Fruit fly (Drosophila melanogaster) whole organism, embryonic: ENCODE measurements around the gene dpp.

ENCODE experiments used
- Atf6 ChIP-seq: fragments of 200-800 bp; sonication (Bioruptor generic); IDR thresholded peaks from 2 replicates; pipeline ENCODE4 v1.3.6; 2022; ENCODE audit warnings: missing biosample characterization, missing genetic modification characterization
- CG1024 ChIP-seq: fragments of 200-800 bp; sonication (Bioruptor generic); IDR thresholded peaks from 2 replicates; pipeline ENCODE4 v1.3.6; 2022; ENCODE audit warnings: missing biosample characterization, missing genetic modification characterization
- CG10267 ChIP-seq: fragments of 200-800 bp; sonication (Bioruptor generic); optimal IDR thresholded peaks from 2 replicates; lab custom pipeline; 2018; ENCODE audit warnings: missing biosample characterization, mild to moderate bottlenecking, missing genetic modification characterization, moderate library complexity
- CG10565 ChIP-seq: fragments of 200-800 bp; sonication (Bioruptor generic); optimal IDR thresholded peaks from 3 replicates; lab custom pipeline; 2016; ENCODE audit warnings: missing biosample characterization, mild to moderate bottlenecking, missing genetic modification characterization
- CG10959 ChIP-seq: fragments of 200-800 bp; sonication (Bioruptor generic); IDR thresholded peaks from 2 replicates; pipeline ENCODE4 v1.3.6; 2022; ENCODE audit warnings: missing biosample characterization, missing genetic modification characterization
- CG11456 ChIP-seq: fragments of 200-800 bp; sonication (Bioruptor generic); IDR thresholded peaks from 3 replicates; pipeline ENCODE4 v1.3.6; 2022; ENCODE audit warnings: missing biosample characterization, missing genetic modification characterization
- CG11504 ChIP-seq: fragments of 200-800 bp; sonication (Bioruptor generic); optimal IDR thresholded peaks from 3 replicates; lab custom pipeline; 2019; ENCODE audit warnings: missing biosample characterization, mild to moderate bottlenecking, missing genetic modification characterization, moderate library complexity
- CG12391 ChIP-seq: fragments of 200-800 bp; sonication (Bioruptor generic); optimal IDR thresholded peaks from 3 replicates; lab custom pipeline; 2018; ENCODE audit warnings: missing biosample characterization, mild to moderate bottlenecking, missing genetic modification characterization, moderate library complexity
- CG12769 ChIP-seq: fragments of 200-800 bp; sonication (Bioruptor generic); optimal IDR thresholded peaks from 2 replicates; lab custom pipeline; 2019; ENCODE audit warnings: missing biosample characterization, mild to moderate bottlenecking, missing genetic modification characterization, moderate library complexity
- CG13624 ChIP-seq: fragments of 200-800 bp; sonication (Bioruptor generic); optimal IDR thresholded peaks from 2 replicates; lab custom pipeline; 2016; ENCODE audit warnings: missing biosample characterization, missing genetic modification characterization
- CG13775 ChIP-seq: fragments of 200-800 bp; sonication (Bioruptor generic); optimal IDR thresholded peaks from 3 replicates; lab custom pipeline; 2017; ENCODE audit warnings: missing biosample characterization, mild to moderate bottlenecking, missing genetic modification characterization
- CG16779 ChIP-seq: fragments of 200-800 bp; sonication (Bioruptor generic); IDR thresholded peaks from 2 replicates; pipeline ENCODE4 v1.3.6; 2022; ENCODE audit warnings: missing biosample characterization, missing genetic modification characterization
- CG17328 ChIP-seq: fragments of 200-800 bp; sonication (Bioruptor generic); IDR thresholded peaks from 2 replicates; pipeline ENCODE4 v1.3.6; 2022; ENCODE audit warnings: missing biosample characterization, missing genetic modification characterization
- CG17385 ChIP-seq: fragments of 200-800 bp; sonication (Bioruptor generic); optimal IDR thresholded peaks from 3 replicates; lab custom pipeline; 2018; ENCODE audit warnings: missing biosample characterization, mild to moderate bottlenecking, missing genetic modification characterization
- CG18599 ChIP-seq: fragments of 200-800 bp; sonication (Bioruptor generic); optimal IDR thresholded peaks from 3 replicates; lab custom pipeline; 2017; ENCODE audit warnings: missing biosample characterization, missing genetic modification characterization, mild to moderate bottlenecking, moderate library complexity, missing genetic modification reagents
- CG2120 ChIP-seq: fragments of 200-800 bp; sonication (Bioruptor generic); optimal IDR thresholded peaks from 3 replicates; lab custom pipeline; 2016; ENCODE audit warnings: missing biosample characterization, missing genetic modification characterization
- CG3065 ChIP-seq: fragments of 200-800 bp; sonication (Bioruptor generic); optimal IDR thresholded peaks from 2 replicates; lab custom pipeline; 2016; ENCODE audit warnings: missing biosample characterization, missing genetic modification characterization
- CG31365 ChIP-seq: fragments of 200-800 bp; sonication (Bioruptor generic); optimal IDR thresholded peaks from 2 replicates; lab custom pipeline; 2018; ENCODE audit warnings: missing biosample characterization, mild to moderate bottlenecking, missing genetic modification characterization
- CG34376 ChIP-seq: fragments of 200-800 bp; sonication (Bioruptor generic); optimal IDR thresholded peaks from 2 replicates; lab custom pipeline; 2018; ENCODE audit warnings: missing biosample characterization, mild to moderate bottlenecking, missing genetic modification characterization
- CG5180 ChIP-seq: fragments of 200-800 bp; sonication (Bioruptor generic); optimal IDR thresholded peaks from 3 replicates; lab custom pipeline; 2017; ENCODE audit warnings: missing biosample characterization, missing genetic modification characterization, mild to moderate bottlenecking, moderate library complexity, missing genetic modification reagents
- CG6813 ChIP-seq: fragments of 200-800 bp; sonication (Bioruptor generic); optimal IDR thresholded peaks from 2 replicates; lab custom pipeline; 2017; ENCODE audit warnings: missing biosample characterization, missing genetic modification characterization, mild to moderate bottlenecking, moderate library complexity, missing genetic modification reagents
- CG9215 ChIP-seq: fragments of 200-800 bp; sonication (Bioruptor generic); IDR thresholded peaks from 2 replicates; pipeline ENCODE4 v1.3.6; 2022; ENCODE audit warnings: missing biosample characterization, missing genetic modification characterization
- CoRest ChIP-seq: fragments of 200-800 bp; sonication (Bioruptor generic); optimal IDR thresholded peaks from 3 replicates; lab custom pipeline; 2018; ENCODE audit warnings: missing biosample characterization, mild to moderate bottlenecking, missing genetic modification characterization, moderate library complexity
- D ChIP-seq, 2 experiments: fragments of 200-800 bp in 1 of 2; fragments of >200 bp in 1 of 2; sonication (Bioruptor generic) in 1 of 2; optimal IDR thresholded peaks; 2 replicates in 1 of 2; 3 replicates in 1 of 2; lab custom pipeline; 2017; ENCODE audit warnings: mild to moderate bottlenecking in 1 of 2, missing biosample characterization in 1 of 2, missing genetic modification characterization in 1 of 2, missing genetic modification reagents in 1 of 2
- D19A ChIP-seq: fragments of 200-800 bp; optimal IDR thresholded peaks from 3 replicates; lab custom pipeline; 2019; ENCODE audit warnings: missing biosample characterization, mild to moderate bottlenecking, missing genetic modification characterization, moderate library complexity
- Dfd ChIP-seq, 2 experiments: fragments of >200 bp; optimal IDR thresholded peaks; 2 replicates each; lab custom pipeline; 2017; ENCODE audit warnings: missing biosample characterization in 2 of 2, missing genetic modification characterization in 2 of 2
- Fer1 ChIP-seq: fragments of 200-800 bp; sonication (Bioruptor generic); optimal IDR thresholded peaks from 2 replicates; lab custom pipeline; 2017; ENCODE audit warnings: missing biosample characterization, mild to moderate bottlenecking, missing genetic modification characterization
- Meics ChIP-seq: fragments of 200-800 bp; sonication (Bioruptor generic); optimal IDR thresholded peaks from 2 replicates; lab custom pipeline; 2017; ENCODE audit warnings: missing biosample characterization, mild to moderate bottlenecking, missing genetic modification characterization
- Mrtf ChIP-seq: fragments of 200-800 bp; sonication (Bioruptor generic); IDR thresholded peaks from 3 replicates; pipeline ENCODE4 v1.3.6; 2022; ENCODE audit warnings: missing biosample characterization, missing genetic modification characterization
- NfI ChIP-seq: fragments of 200-800 bp; sonication (Bioruptor generic); optimal IDR thresholded peaks from 3 replicates; lab custom pipeline; 2018; ENCODE audit warnings: missing biosample characterization, mild to moderate bottlenecking, missing genetic modification characterization, moderate library complexity
- Sox102F ChIP-seq: fragments of 200-800 bp; sonication (Bioruptor generic); optimal IDR thresholded peaks from 2 replicates; lab custom pipeline; 2018; ENCODE audit warnings: missing biosample characterization, mild to moderate bottlenecking, missing genetic modification characterization, moderate library complexity
- chm ChIP-seq: fragments of 200-800 bp; sonication (Bioruptor generic); IDR thresholded peaks from 2 replicates; pipeline ENCODE4 v1.3.6; 2022; ENCODE audit warnings: missing biosample characterization, missing genetic modification characterization
- dysf ChIP-seq: fragments of 200-800 bp; sonication (Bioruptor generic); IDR thresholded peaks from 3 replicates; pipeline ENCODE4 v1.3.6; 2022; ENCODE audit warnings: missing biosample characterization, missing genetic modification characterization
- insv ChIP-seq, 2 experiments: fragments of 200-800 bp; sonication (Bioruptor generic); optimal IDR thresholded peaks; 3 replicates each; lab custom pipeline; 2016 to 2018; ENCODE audit warnings: missing biosample characterization in 2 of 2, missing genetic modification characterization in 2 of 2
- jing ChIP-seq: fragments of 200-800 bp; sonication (Bioruptor generic); optimal IDR thresholded peaks from 2 replicates; lab custom pipeline; 2018; ENCODE audit warnings: missing biosample characterization, mild to moderate bottlenecking, missing genetic modification characterization
- klu ChIP-seq: fragments of 200-800 bp; sonication (Bioruptor generic); IDR thresholded peaks from 2 replicates; pipeline ENCODE4 v1.3.6; 2022; ENCODE audit warnings: missing biosample characterization, missing genetic modification characterization
- lab ChIP-seq: fragments of 200-800 bp; sonication (Bioruptor generic); optimal IDR thresholded peaks from 3 replicates; lab custom pipeline; 2017; ENCODE audit warnings: missing biosample characterization, missing genetic modification characterization, mild to moderate bottlenecking, moderate library complexity, missing genetic modification reagents
- lilli ChIP-seq: fragments of 200-800 bp; sonication (Bioruptor generic); optimal IDR thresholded peaks from 3 replicates; lab custom pipeline; 2016; ENCODE audit warnings: missing biosample characterization, missing genetic modification characterization
- nom ChIP-seq: fragments of 200-800 bp; sonication (Bioruptor generic); optimal IDR thresholded peaks from 2 replicates; lab custom pipeline; 2017; ENCODE audit warnings: missing biosample characterization, missing genetic modification characterization, mild to moderate bottlenecking, moderate library complexity, missing genetic modification reagents
- onecut ChIP-seq: fragments of 200-800 bp; sonication (Bioruptor generic); IDR thresholded peaks from 2 replicates; pipeline ENCODE4 v1.3.6; 2022; ENCODE audit warnings: missing biosample characterization, missing genetic modification characterization
- p53 ChIP-seq: fragments of 200-800 bp; sonication (Bioruptor generic); optimal IDR thresholded peaks from 2 replicates; lab custom pipeline; 2016; ENCODE audit warnings: missing biosample characterization, missing genetic modification characterization
- pan ChIP-seq, 4 experiments: fragments of >200 bp in 3 of 4; fragments of 200-800 bp in 1 of 4; sonication (Bioruptor generic) in 1 of 4; optimal IDR thresholded peaks in 3 of 4; IDR thresholded peaks in 1 of 4; 2 replicates each; pipeline versions ENCODE4 v1.3.6 to Lab custom; 2017 to 2022; ENCODE audit warnings: missing biosample characterization in 2 of 4, missing genetic modification characterization in 2 of 4, mixed read lengths in 1 of 4
- row ChIP-seq: fragments of 200-800 bp; sonication (Bioruptor generic); IDR thresholded peaks from 3 replicates; pipeline ENCODE4 v1.3.6; 2022; ENCODE audit warnings: missing biosample characterization, missing genetic modification characterization
- run ChIP-seq: fragments of 200-800 bp; sonication (Bioruptor generic); optimal IDR thresholded peaks from 3 replicates; lab custom pipeline; 2018; ENCODE audit warnings: missing biosample characterization, mild to moderate bottlenecking, missing genetic modification characterization
- salm ChIP-seq: fragments of 200-800 bp; sonication (Bioruptor generic); optimal IDR thresholded peaks from 2 replicates; lab custom pipeline; 2018; ENCODE audit warnings: missing biosample characterization, mild to moderate bottlenecking, missing genetic modification characterization
- sens ChIP-seq: fragments of 200-800 bp; sonication (Bioruptor generic); peaks from one replicate; lab custom pipeline; 2016; ENCODE audit warnings: missing biosample characterization, missing genetic modification characterization
- sens-2 ChIP-seq: fragments of 200-800 bp; sonication (Bioruptor generic); IDR thresholded peaks from 2 replicates; pipeline ENCODE4 v1.3.6; 2022; ENCODE audit warnings: missing biosample characterization, missing genetic modification characterization
- sisA ChIP-seq: fragments of 200-800 bp; sonication (Bioruptor generic); IDR thresholded peaks from 2 replicates; pipeline ENCODE4 v1.3.6; 2022; ENCODE audit warnings: missing biosample characterization, missing genetic modification characterization
- wek ChIP-seq: fragments of 200-800 bp; sonication (Bioruptor generic); optimal IDR thresholded peaks from 3 replicates; lab custom pipeline; 2018; ENCODE audit warnings: missing biosample characterization, mild to moderate bottlenecking, missing genetic modification characterization, moderate library complexity
- zen2 ChIP-seq: fragments of 200-800 bp; sonication (Bioruptor generic); IDR thresholded peaks from 3 replicates; pipeline ENCODE4 v1.3.6; 2022; ENCODE audit warnings: missing biosample characterization, missing genetic modification characterization; ENCODE audit not compliant: partially characterized antibody

Gene dpp

DNA sequence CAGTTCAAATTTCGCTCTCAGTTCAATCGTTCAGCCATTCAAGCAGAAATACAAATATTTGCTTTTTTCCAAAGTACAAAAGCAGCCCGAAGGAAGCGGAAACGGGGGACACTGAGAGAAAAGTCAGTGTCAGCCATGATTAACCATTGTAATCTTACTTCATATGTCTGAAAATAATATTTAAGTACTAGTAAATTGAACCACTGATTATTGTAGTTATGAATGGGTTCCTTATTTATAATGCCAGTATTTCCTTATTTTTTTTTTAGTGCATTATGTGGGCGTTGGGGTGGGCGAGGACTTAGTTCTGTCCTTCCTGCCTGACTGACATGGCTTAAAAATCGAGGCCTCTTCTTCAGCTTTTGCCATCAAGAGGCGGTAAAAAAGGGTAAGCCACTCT is 73.7 kb downstream of the dpp start (continued):
- no peak for TF ChIP-seq CG5180
- peak; percentile 64 for TF ChIP-seq Fer1 (GFP tag; lab: Kevin White, UChicago)
- TF ChIP-seq zen2 = no peak
- TF ChIP-seq Atf6 = no peak
- TF ChIP-seq CG9215 (GFP tag; lab: Robert Waterston, UW) = no peak; the same call in 1 of the 2 replicates
- TF ChIP-seq lilli (GFP tag; lab: Kevin White, UChicago) = peak; percentile 29
- no peak for TF ChIP-seq sens-2 (GFP tag; lab: Robert Waterston, UW)
- peak; percentile 52; the same call in 2 of the 3 replicates for TF ChIP-seq row (GFP tag; lab: Robert Waterston, UW)
- no peak for TF ChIP-seq pan (optimal IDR thresholded peaks at IDR 0.05; lab: Kevin White, UChicago)
- no peak for TF ChIP-seq pan (GFP tag; optimal IDR thresholded peaks at IDR 0.05 in 1 of 2, IDR thresholded peaks at IDR 0.05 in 1 of 2)
- no peak for TF ChIP-seq CG13775
- peak; percentile 73 for TF ChIP-seq CG18599
- no peak for TF ChIP-seq CG10267 (tag; lab: Kevin White, UChicago)
- TF ChIP-seq run (tag; lab: Kevin White, UChicago) = no peak
- no peak for TF ChIP-seq CG11456
- TF ChIP-seq CG17385 (GFP tag; lab: Kevin White, UChicago) = peak; percentile 6
- no peak for TF ChIP-seq CG3065 (GFP tag; lab: Kevin White, UChicago)
- no peak for TF ChIP-seq insv (GFP tag; optimal IDR thresholded peaks at IDR 0.05; lab: Kevin White, UChicago)
- peak; percentile 7 for TF ChIP-seq CG13624 (GFP tag; lab: Kevin White, UChicago)
- no peak for TF ChIP-seq D (optimal IDR thresholded peaks at IDR 0.05; lab: Kevin White, UChicago)
- TF ChIP-seq D (GFP tag; optimal IDR thresholded peaks at IDR 0.05; lab: Kevin White, UChicago) = no peak
- TF ChIP-seq CG11504 (tag; lab: Kevin White, UChicago) = peak; percentile 47
- TF ChIP-seq CG17328 (GFP tag; lab: Robert Waterston, UW) = no peak
- TF ChIP-seq CG2120 (GFP tag; lab: Kevin White, UChicago) = peak; percentile 63
- TF ChIP-seq lab (GFP tag; lab: Kevin White, UChicago) = peak; percentile 57
- peak; percentile 11 for TF ChIP-seq NfI (GFP tag; lab: Kevin White, UChicago)
- peak; percentile 11 for TF ChIP-seq CG12769 (tag; lab: Kevin White, UChicago)
- TF ChIP-seq dysf (GFP tag; lab: Robert Waterston, UW) = peak; percentile 42; the same call in 2 of the 3 replicates
- no peak for TF ChIP-seq CG1024
- no peak for TF ChIP-seq CG16779 (GFP tag; lab: Robert Waterston, UW)
- peak; percentile 48 for TF ChIP-seq sens (GFP tag; lab: Kevin White, UChicago)
- no peak for TF ChIP-seq salm (tag; lab: Kevin White, UChicago)
- no peak for TF ChIP-seq CG10959
- peak; percentile 39; the same call in 1 of the 2 replicates for TF ChIP-seq sisA (GFP tag; lab: Robert Waterston, UW)
- no peak for TF ChIP-seq CG31365 (tag; lab: Kevin White, UChicago)
- TF ChIP-seq Dfd (GFP tag; optimal IDR thresholded peaks at IDR 0.05; lab: Kevin White, UChicago) = no peak
- no peak for TF ChIP-seq jing (GFP tag; lab: Kevin White, UChicago)
- no peak for TF ChIP-seq Mrtf
- no peak for TF ChIP-seq klu
- peak; percentile 37 for TF ChIP-seq Meics
- TF ChIP-seq nom (GFP tag; lab: Kevin White, UChicago) = no peak
- TF ChIP-seq CG6813 (GFP tag; lab: Kevin White, UChicago) = peak; percentile 8
- no peak for TF ChIP-seq CG10565 (GFP tag; lab: Kevin White, UChicago)
- no peak for TF ChIP-seq p53 (GFP tag; lab: Kevin White, UChicago)
- TF ChIP-seq CG12391 (tag; lab: Kevin White, UChicago) = no peak
- TF ChIP-seq chm = no peak
- no peak for TF ChIP-seq CG34376 (GFP tag; lab: Kevin White, UChicago)
- TF ChIP-seq CoRest (tag; lab: Kevin White, UChicago) = no peak
- no peak for TF ChIP-seq wek (GFP tag; lab: Kevin White, UChicago)
- TF ChIP-seq Sox102F = peak; percentile 19
- no peak for TF ChIP-seq onecut (GFP tag; lab: Robert Waterston, UW)
- no peak for TF ChIP-seq D19A (tag; lab: Kevin White, UChicago)
